Worm (Caenorhabditis elegans): ENCODE data around the gene C14A4.13.

Gene C14A4.13

DNA sequence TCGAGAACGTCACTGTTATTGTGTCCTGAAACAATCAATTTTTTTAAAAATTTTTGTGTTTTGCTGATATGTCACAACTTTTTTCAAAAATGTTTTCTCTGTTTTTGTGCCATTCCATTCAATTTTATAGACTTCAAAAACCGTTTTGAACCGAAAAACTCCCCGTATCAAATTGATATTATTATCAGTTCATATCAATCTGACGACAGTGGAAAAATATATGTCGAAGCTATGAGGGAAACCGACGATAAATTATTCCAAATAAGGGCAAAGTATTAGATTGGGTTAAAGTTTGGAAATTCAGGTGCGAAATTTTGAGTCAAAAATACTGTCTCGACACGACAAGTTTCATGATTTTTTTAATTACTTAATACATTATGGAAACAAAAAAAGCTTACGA, 38.1 kb downstream of the C14A4.13 start:
- no peak for TF ChIP-seq unc-62 (GFP tag; optimal IDR thresholded peaks at IDR 0.05)

DNA sequence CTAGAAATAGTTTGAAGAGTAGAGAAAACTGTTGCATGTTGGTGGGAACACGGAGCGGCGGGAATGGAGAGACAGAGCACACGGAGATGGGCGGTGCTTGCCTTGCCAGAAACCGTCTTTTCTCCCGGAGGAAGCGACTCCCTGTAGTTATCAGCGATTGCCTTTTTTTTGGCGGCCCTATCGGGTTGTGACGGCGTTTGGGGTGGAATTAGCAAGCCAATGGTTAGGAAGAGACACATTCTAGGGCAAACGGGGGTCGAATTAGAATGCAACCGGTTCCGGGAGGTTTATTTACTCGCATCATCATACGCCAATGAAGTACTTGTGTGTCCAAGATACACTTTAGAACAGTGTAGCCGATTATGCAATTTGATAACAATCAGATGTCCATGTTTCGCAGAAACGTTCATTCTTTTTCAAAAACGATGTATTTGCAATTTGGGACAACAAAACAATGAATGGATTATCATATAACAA, 39.4 kb downstream of the C14A4.13 start, which contains the start of gene lact-3:
TSS of gene lact-3 (minus strand) at position 51 of the 477 bp plus-strand sequence.
- no peak for TF ChIP-seq unc-62 (GFP tag; optimal IDR thresholded peaks at IDR 0.05)

DNA sequence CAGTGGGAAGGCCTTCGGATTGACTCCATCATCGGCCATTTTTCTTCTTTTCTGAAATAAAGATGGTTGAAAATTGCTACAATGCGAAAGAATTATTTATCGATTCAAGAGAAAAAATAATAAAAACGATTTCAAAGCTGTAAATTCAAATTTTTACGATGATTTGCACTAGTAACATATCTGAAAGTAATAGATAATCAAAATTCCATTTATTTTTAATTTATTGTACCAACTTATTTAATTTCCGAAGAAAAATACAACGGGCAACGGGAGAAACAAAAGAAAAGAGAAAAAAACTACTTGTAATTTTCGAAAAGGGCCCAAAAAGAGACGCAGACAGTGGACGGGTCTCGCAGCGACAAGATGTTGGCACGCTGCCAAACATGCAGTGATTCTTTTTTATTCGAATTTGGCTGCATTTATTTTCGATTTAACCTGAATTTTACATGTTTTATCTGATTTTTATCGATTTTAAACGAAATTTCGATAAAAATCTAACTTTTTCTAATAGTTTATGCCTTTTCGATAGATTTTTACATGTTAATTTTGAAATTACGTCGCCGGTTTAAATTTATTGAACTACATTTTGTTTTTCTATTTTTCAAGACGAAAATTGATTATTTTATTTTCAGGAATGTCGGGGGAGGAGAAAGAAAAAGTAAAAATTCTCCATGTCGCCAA, 40.5 kb downstream of the C14A4.13 start, which contains the start of the genes snu-13 and rsp-7:
TSS of gene snu-13 (minus strand) at position 51 of the 681 bp plus-strand sequence.
TSS of gene rsp-7 (plus strand) at position 631 of the 681 bp plus-strand sequence.
- TF ChIP-seq unc-62 (GFP tag; optimal IDR thresholded peaks at IDR 0.05) = no peak

DNA sequence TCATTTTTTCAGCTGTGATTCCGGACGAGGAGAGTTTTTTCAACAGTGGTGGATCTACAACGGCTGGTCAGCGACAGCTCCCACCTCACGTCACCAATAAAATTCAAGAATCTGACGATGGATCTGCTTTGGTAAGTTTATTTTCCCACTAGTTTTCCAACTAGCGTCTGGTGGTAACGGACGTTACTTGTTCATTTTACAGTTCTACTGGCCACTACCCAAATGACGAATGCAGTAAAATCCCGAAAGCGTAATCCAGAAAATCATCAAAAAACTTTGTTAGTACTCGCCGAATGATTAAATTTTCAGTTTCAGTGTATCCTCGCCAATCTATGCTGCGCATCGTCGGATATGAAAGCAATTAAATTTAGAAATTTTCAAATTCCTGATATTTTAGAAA, 41.3 kb downstream of the C14A4.13 start:
- TF ChIP-seq unc-62 (GFP tag; optimal IDR thresholded peaks at IDR 0.05) = no peak

DNA sequence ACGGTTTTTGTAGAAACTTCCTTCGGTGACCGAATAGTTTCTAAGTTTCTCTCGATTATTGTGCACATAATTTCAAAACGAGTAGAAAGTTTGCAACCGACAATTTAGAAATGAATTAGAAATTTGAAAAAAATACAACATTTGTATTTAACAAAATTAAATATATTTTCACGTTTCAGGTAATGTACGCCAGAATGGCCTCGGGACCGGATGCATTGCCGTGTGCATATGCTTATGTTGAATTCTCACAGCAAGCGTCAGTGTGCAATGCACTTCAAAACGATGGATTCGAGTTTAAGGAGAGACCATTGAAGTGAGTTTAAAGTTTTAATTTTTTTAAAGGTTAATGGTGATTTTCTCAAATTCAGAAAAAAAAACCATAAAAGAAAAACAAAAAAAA, 42.6 kb downstream of the C14A4.13 start, which contains the start of gene marc-2:
TSS of gene marc-2 (minus strand) at position 101 of the 400 bp plus-strand sequence.
- TF ChIP-seq unc-62 (GFP tag; optimal IDR thresholded peaks at IDR 0.05) = no peak

DNA sequence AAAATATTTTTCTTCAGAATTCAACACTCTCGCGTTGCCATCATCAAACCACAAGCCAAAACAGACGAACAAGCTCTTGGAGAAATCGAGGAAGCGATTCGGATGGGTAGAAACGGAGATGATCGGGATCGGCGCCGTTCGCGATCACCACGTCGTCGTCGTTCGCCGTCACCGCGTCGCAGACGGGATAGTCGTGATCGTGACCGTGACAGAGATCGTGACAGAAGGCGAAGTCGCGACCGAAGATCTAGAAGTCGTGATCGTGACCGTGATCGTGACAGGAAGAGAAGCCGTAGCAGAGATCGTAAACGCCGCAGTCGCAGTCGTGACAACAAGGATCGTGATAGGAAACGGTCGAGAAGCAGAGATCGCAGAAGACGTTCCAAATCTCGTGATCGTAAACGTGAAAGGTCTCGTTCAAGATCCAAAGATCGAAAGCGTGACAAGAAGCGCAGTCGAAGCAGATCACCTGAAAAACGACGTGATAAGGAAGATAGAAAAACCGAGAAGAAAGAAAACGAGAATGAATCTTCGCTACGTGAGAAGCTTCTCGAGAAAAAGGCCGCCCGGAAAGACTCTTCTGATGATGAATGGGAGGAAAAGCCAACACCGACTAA, 43.3 kb downstream of the C14A4.13 start:
- no peak for TF ChIP-seq unc-62 (GFP tag; optimal IDR thresholded peaks at IDR 0.05)

DNA sequence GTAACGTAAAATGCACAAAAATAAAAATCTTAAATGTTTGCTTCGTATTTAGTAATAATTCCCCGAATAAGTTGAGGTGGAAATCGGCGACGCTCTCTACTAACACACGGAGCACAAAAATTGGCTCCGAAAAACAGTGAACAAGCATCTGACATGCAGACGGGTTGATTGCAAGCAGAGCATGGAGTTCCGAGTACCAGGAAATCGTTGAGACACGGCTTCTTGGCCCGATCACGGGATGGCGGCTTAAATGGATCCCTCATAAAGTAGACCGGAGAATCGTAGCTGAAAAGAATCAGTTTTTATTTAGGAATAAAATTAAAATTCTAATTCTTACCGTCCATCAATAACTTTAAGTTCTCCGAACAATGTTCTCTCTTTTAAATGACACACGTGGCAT, 44.0 kb downstream of the C14A4.13 start:
- no peak for TF ChIP-seq unc-62 (GFP tag; optimal IDR thresholded peaks at IDR 0.05)

DNA sequence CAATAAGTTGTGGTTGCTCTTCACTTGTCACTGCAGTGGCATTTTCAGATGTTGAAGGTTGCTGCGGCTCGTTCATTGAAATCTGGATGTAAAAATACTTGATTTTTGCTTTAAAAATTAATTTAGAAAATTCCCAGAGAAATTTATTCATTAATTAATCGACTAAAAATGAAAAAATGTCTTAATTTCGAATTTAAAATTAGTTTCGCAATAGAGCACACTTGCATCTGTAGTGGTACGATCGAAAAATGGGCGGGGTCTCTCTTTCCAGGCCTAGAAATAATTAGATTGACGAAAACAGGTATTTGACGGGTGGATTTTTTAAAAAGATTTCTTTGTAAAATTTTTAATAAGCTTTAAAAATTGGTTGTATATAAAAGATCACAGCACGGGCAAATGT, 44.4 kb downstream of the C14A4.13 start, which contains the start of gene D2089.8:
TSS of gene D2089.8 (minus strand) at position 84 of the 400 bp plus-strand sequence.
- no peak for TF ChIP-seq unc-62 (GFP tag; optimal IDR thresholded peaks at IDR 0.05)

DNA sequence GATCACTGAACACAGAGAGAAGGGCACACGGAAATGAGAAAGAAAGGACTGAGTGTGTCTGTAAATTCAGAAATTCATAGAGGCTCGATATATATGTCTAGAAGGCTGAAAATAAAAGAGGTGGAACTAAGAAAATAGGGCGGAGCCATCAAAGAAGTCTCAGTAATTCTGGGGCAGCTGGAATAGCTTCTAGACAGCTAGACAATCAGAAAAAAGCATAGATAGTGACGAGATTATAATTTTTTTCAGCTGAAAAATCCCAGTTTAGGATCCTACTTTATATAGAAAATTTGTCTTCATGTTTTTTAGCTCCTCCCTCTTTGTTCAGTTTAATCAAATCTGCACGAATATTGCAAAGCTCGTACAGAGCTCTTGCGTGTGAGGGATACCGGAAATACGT, 46.8 kb downstream of the C14A4.13 start, which contains the start of gene D2089.3:
TSS of gene D2089.3 (minus strand) at position 101 of the 400 bp plus-strand sequence.
- no peak for TF ChIP-seq unc-62 (GFP tag; optimal IDR thresholded peaks at IDR 0.05)
